Worm (Caenorhabditis elegans): Measurements from ENCODE around the gene egl-20.

egl-20 gene

DNA sequence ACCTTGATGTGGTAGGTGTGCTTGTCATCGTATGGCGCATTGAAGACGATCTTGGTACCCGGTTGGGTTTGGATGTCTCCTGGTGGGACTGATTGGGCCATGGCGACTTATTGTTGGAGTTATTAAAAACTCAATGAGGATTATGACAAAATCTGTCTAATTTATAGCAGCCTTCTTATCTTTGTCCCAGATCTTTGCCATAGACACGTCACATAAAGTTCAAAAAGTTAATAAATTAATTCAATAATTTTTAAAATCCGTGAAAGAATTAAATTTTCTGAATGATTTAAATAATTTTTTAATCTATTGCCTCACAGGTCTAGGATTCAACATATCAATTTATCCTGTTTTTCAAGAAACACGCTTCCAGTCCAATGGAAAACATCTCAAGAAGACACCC lies 21.0 kb upstream of the egl-20 start, which contains the start of gene msp-81:
msp-81 (minus strand) TSS at position 101 of the 400 bp plus-strand sequence.
- TF ChIP-seq nhr-111 (GFP tag; optimal IDR thresholded peaks at IDR 0.05) (no peak), mxl-3 (GFP tag; optimal IDR thresholded peaks at IDR 0.05) (no peak), jun-1 (tag; optimal IDR thresholded peaks at IDR 0.05) (no peak), ceh-20 (GFP tag; IDR thresholded peaks at IDR 0.05) (no peak), fos-1 (tag; optimal IDR thresholded peaks at IDR 0.05) (no peak), Y48G9A.11 (GFP tag; IDR thresholded peaks at IDR 0.05) (no peak), ceh-44 (GFP tag; IDR thresholded peaks at IDR 0.05) (no peak), ZK546.5 (tag; optimal IDR thresholded peaks at IDR 0.05) (no peak), D1046.2 (GFP tag; IDR thresholded peaks at IDR 0.05) (no peak), daf-8 (GFP tag; IDR thresholded peaks at IDR 0.05) (no peak), spr-1 (tag; optimal IDR thresholded peaks at IDR 0.05) (no peak), unc-62 (GFP tag; optimal IDR thresholded peaks at IDR 0.05 in 1 of 2) (no peak), unc-62 (tag; optimal IDR thresholded peaks at IDR 0.05) (no peak)

DNA sequence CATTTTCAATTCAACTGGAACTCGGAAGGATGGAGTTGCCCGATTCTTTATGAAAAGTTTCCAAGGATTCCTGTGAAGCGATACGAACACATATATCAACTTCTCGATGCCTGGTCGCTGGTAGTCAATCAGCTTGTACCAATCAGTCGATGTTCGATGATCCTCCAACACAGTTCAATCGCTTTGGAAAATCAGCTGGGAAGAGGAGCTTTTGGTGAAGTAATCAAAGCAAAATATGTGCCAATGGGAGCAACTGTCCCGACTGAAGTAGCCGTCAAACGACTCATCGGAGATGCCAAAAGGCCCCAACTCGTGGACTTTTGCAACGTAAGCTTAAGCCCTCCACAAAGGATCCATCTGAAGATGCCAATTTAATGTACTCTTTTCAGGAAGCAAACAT lies 18.0 kb upstream of the egl-20 start:
- TF ChIP-seq vab-7 (GFP tag; IDR thresholded peaks at IDR 0.05) (no peak), aha-1 (tag) (peak; percentile 95)

DNA sequence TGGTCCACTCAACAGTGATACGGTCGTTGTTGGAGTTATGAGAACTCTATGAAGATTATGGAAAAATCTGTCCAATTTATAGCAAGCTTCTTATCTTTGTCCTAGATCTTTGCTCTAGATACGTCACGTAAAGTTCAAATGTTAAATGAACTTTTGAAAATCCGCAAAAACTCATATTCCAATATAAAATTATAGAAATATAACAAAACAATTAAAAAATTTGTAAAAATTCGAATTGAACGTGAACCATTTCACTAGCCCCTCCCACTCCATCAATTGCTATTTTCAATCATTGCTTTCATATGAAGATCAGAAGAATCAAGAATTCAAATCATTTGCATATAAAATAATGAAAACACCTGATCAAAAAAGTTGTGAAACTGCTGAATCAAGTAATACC lies 17.3 kb upstream of the egl-20 start, which contains the start of gene kin-21:
kin-21 (plus strand) TSS at position 301 of the 400 bp plus-strand sequence.
- no peak for TF ChIP-seq snpc-4 (tag; optimal IDR thresholded peaks at IDR 0.05)
- no peak for TF ChIP-seq Y75B8A.6 (GFP tag; IDR thresholded peaks at IDR 0.05)
- no peak for TF ChIP-seq nhr-102 (tag; optimal IDR thresholded peaks at IDR 0.05)
- no peak for TF ChIP-seq sdz-12 (GFP tag; optimal IDR thresholded peaks at IDR 0.05)
- no peak for TF ChIP-seq egl-43 (GFP tag; IDR thresholded peaks at IDR 0.05)

DNA sequence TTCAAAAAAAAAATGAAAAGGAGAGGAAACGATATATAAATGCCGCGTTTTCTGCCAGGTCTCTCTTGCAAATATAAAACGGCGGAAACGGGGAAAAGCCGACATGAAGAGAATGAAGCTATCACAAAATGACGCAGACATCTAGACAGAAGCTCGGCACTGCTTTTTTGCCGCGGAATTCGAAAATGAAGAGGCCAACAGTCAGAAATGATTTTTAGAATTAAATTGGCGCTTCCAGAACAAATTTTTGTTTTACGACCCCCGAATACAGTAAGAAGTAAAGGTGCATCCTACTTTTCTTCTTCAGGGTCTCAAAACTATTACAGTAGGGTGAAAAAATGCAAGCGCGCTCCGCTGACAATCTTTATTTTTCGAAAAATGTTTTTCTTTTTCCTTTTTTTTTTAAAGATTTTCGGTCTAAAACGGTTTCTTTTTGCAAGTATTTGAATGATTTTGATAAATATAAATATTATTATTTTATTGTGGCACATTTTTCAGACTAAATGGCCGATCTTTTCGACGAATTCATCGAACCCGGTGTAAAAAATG lies 9.9 kb upstream of the egl-20 start, which contains the start of gene mtr-4:
mtr-4 (plus strand) TSS at position 499 of the 549 bp plus-strand sequence.
- TF ChIP-seq mdl-1 (tag; optimal IDR thresholded peaks at IDR 0.05) = peak in 1 of 2 experiments; percentile 17
- 0 out of 2 replicates have a peak, but pooled peaks have one; percentile 53 for TF ChIP-seq tra-1 (GFP tag; IDR thresholded peaks at IDR 0.05)
- peak; percentile 5 for TF ChIP-seq F49E8.2 (tag; optimal IDR thresholded peaks at IDR 0.05; ENCODE audit: borderline replicate concordance)
- no peak for TF ChIP-seq ztf-7 (tag; optimal IDR thresholded peaks at IDR 0.05)
- TF ChIP-seq vab-7 (GFP tag; IDR thresholded peaks at IDR 0.05) = no peak
- peak; percentile 3 for TF ChIP-seq nhr-28 (tag; optimal IDR thresholded peaks at IDR 0.05)
- TF ChIP-seq attf-4 (tag; optimal IDR thresholded peaks at IDR 0.05) = no peak
- TF ChIP-seq snpc-1.2 (GFP tag; IDR thresholded peaks at IDR 0.05) = peak; percentile 80
- no peak for TF ChIP-seq nhr-10 (tag; optimal IDR thresholded peaks at IDR 0.05)
- peak; percentile 95 for TF ChIP-seq lin-38 (GFP tag; IDR thresholded peaks at IDR 0.05)
- no peak for TF ChIP-seq lin-29 (GFP tag; IDR thresholded peaks at IDR 0.05)
- peak; percentile 8 for TF ChIP-seq unc-130 (GFP tag; optimal IDR thresholded peaks at IDR 0.05)
- TF ChIP-seq mes-2 (tag; optimal IDR thresholded peaks at IDR 0.05; ENCODE audit: poor library complexity, severe bottlenecking) = peak; percentile 8
- no peak for TF ChIP-seq dve-1 (tag; optimal IDR thresholded peaks at IDR 0.05; ENCODE audit: insufficient read depth)
- TF ChIP-seq nhr-6 (tag; optimal IDR thresholded peaks at IDR 0.05) = no peak
- peak; percentile 27 for TF ChIP-seq pqm-1 (tag; optimal IDR thresholded peaks at IDR 0.05)
- TF ChIP-seq nhr-111 (GFP tag; optimal IDR thresholded peaks at IDR 0.05) = no peak
- peak; percentile 71 for TF ChIP-seq dpl-1 (GFP tag; optimal IDR thresholded peaks at IDR 0.05)
- no peak for TF ChIP-seq ceh-44 (GFP tag; IDR thresholded peaks at IDR 0.05)
- TF ChIP-seq hmg-1.1 (GFP tag; IDR thresholded peaks at IDR 0.05) = no peak

Data from whole organism, L4 larva.